Worm (Caenorhabditis elegans): ENCODE measurements around the gene str-143.

DNA sequence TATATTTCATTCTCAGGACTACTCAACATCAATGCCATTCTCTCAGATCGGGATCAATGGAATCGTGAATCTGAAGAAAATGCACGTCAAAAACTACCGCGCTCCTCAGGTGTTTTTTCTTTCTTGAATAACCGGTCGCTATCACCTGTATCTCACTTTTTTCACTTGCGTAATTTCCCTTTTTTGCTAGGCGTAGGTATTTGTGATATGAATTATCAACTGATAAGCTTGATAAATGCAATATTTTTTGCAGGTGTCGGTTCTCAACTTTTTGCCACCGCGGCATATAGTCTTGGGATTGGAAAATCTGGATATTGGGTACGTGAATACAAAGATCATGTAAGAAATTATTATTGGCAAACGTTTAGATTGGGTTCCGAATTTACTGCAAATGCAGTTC, 14.4 kb downstream of the str-143 start:
- TF ChIP-seq elt-4 (tag; optimal IDR thresholded peaks at IDR 0.05): no peak
- no peak for TF ChIP-seq ceh-24 (tag; optimal IDR thresholded peaks at IDR 0.05)
- TF ChIP-seq ceh-22 (tag; optimal IDR thresholded peaks at IDR 0.05): no peak
- TF ChIP-seq dve-1 (tag; optimal IDR thresholded peaks at IDR 0.05): no peak

All from whole organism, late embryonic.